Worm (Caenorhabditis elegans): ENCODE results near the gene F17C8.7.
A peak's percentile ranks its signal among the peaks of the same experiment; 100 is the strongest.

The F17C8.7 gene

DNA sequence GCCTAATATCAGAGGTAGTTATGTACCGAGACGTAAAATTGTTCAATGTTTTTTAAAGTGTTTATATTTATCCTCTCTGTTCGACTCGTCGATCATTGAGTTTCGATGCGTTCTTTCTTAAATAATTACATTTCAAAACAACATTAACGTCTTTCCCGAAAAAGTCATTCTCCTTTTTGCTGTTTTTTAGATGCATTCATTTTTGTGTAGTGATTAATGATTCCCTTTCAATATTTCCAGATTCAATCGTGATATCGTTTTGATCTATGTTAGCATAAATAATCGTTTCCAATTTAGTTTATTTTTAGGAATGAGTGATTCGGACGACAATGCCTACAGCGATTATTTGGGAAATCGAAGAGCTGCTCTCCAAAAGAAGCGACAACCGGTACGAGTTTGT is 41.8 kb upstream of the F17C8.7 start, which contains the start of gene T04A8.8:
TSS of gene T04A8.8 (plus strand) at position 301 of the 400 bp plus-strand sequence.
- no peak for TF ChIP-seq hlh-30 (tag; optimal IDR thresholded peaks at IDR 0.05; ENCODE audit: insufficient read depth)
- TF ChIP-seq F10B5.3 (tag; optimal IDR thresholded peaks at IDR 0.05), result no peak
- TF ChIP-seq spr-1 (tag; optimal IDR thresholded peaks at IDR 0.05), result no peak
- no peak for TF ChIP-seq lsy-2 (tag; optimal IDR thresholded peaks at IDR 0.05)
- no peak for TF ChIP-seq nhr-28 (tag; optimal IDR thresholded peaks at IDR 0.05)
- no peak for TF ChIP-seq nhr-41 (GFP tag; IDR thresholded peaks at IDR 0.05)
- no peak for TF ChIP-seq zfp-2 (tag; optimal IDR thresholded peaks at IDR 0.05)
- TF ChIP-seq saeg-2 (GFP tag; IDR thresholded peaks at IDR 0.05), result no peak
- TF ChIP-seq lin-1 (GFP tag; IDR thresholded peaks at IDR 0.05), result no peak
- TF ChIP-seq attf-4 (tag; optimal IDR thresholded peaks at IDR 0.05), result no peak
- no peak for TF ChIP-seq unc-62 (GFP tag; optimal IDR thresholded peaks at IDR 0.05 in 1 of 2)
- TF ChIP-seq unc-62 (tag; optimal IDR thresholded peaks at IDR 0.05), result no peak

DNA sequence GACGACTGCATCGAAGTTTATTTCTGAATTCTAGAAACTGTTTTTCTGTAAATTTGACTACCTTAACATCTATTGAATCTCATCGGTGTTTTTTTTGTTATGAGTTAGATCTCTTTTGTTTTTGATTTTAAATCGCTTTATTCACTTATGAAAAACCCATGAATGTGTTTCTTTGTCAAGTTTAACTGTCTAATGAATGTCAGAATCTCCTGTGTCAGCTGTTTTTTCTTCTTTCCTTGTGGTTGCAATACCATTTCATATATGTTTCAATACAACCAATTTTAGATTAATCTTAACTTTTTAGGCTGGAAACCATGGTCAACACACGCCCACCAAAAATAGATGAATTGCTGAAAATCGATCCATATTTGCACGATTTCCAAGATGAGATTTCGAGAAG is 40.5 kb upstream of the F17C8.7 start, which contains the start of gene T04A8.7:
TSS of gene T04A8.7 (plus strand) at position 301 of the 400 bp plus-strand sequence.
- TF ChIP-seq nhr-28 (tag; optimal IDR thresholded peaks at IDR 0.05), result no peak
- no peak for TF ChIP-seq arid-1 (GFP tag; conservative IDR thresholded peaks at IDR 0.05)
- peak in 1 of 2 experiments; percentile 67 for TF ChIP-seq unc-62 (GFP tag; optimal IDR thresholded peaks at IDR 0.05 in 1 of 2)
- TF ChIP-seq unc-62 (tag; optimal IDR thresholded peaks at IDR 0.05), result no peak
- TF ChIP-seq ama-1 (optimal IDR thresholded peaks at IDR 0.05), result peak; percentile 59
- TF ChIP-seq nhr-111 (GFP tag; optimal IDR thresholded peaks at IDR 0.05), result no peak
- TF ChIP-seq nhr-25 (tag; optimal IDR thresholded peaks at IDR 0.05; ENCODE audit: borderline replicate concordance, insufficient read depth), result no peak
- no peak for TF ChIP-seq mxl-2 (GFP tag; conservative IDR thresholded peaks at IDR 0.05)
- no peak for TF ChIP-seq zip-11 (GFP tag; IDR thresholded peaks at IDR 0.05)

DNA sequence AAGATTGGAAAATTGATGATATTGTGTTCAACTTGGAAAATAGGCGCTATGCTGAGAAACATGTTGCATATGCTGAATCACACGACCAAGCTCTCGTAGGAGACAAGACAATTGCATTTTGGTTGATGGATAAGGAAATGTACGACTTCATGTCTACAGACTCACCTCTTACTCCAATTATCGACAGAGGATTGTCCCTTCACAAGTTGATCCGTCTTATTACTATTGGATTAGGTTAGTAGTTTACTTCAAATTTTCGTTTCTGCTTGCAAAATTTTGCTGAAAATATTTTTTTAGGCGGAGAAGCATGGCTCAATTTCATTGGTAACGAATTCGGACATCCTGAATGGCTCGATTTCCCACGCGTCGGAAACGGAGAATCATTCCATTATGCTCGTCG is 38.6 kb upstream of the F17C8.7 start:
- TF ChIP-seq unc-62 (GFP tag; optimal IDR thresholded peaks at IDR 0.05 in 1 of 2) (peak in 1 of 2 experiments; percentile 92), unc-62 (tag; optimal IDR thresholded peaks at IDR 0.05) (no peak), zip-2 (tag; optimal IDR thresholded peaks at IDR 0.05) (no peak), nhr-76 (tag; optimal IDR thresholded peaks at IDR 0.05) (no peak)

DNA sequence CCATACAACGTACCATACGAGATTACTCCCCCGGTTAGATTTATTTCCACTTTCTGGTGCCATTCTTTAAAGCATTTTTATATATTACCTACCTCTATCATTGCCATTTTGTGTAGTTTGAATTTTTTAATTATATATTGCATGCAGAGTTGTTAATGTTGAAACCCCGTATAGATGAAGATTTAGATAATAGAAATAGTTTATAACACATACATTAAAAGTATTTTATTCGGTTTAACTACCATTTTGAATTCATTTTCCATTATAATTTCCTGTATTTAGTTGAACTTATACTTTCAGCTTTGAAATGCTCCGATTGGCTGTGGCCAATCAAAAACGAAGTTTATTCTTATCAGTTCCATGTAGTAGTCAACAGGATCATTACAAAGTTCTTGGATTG is 37.7 kb upstream of the F17C8.7 start, which contains the start of gene dnj-18:
TSS of gene dnj-18 (plus strand) at position 301 of the 400 bp plus-strand sequence.
- TF ChIP-seq ceh-28 (tag; optimal IDR thresholded peaks at IDR 0.05), result no peak
- TF ChIP-seq zip-11 (GFP tag; IDR thresholded peaks at IDR 0.05), result no peak
- no peak for TF ChIP-seq daf-16 (GFP tag; optimal IDR thresholded peaks at IDR 0.05)
- peak; percentile 11 for TF ChIP-seq daf-16 (tag; optimal IDR thresholded peaks at IDR 0.05)

DNA sequence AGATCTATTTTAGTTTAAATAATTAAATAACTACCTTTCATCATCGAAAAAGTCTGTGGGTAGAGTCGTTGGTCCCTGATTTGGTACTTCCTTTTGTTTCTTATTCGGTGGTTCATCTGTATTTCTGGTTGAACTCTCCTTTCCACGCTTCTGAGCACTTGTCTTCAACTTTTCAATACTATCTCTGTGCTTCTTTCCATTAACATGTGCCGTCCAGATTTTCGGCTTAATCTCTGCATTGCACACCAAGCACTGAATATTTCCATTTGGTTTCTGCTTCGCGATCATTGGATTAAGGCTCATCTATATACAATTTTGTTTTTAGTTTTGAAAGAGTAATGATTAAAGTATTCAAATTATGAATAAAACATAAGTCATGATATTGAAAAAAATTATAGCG is 35.6 kb upstream of the F17C8.7 start, which contains the start of gene sel-13:
TSS of gene sel-13 (minus strand) at position 303 of the 400 bp plus-strand sequence.
- TF ChIP-seq lin-13 (GFP tag; optimal IDR thresholded peaks at IDR 0.05) (no peak), aha-1 (tag) (peak; percentile 93)

DNA sequence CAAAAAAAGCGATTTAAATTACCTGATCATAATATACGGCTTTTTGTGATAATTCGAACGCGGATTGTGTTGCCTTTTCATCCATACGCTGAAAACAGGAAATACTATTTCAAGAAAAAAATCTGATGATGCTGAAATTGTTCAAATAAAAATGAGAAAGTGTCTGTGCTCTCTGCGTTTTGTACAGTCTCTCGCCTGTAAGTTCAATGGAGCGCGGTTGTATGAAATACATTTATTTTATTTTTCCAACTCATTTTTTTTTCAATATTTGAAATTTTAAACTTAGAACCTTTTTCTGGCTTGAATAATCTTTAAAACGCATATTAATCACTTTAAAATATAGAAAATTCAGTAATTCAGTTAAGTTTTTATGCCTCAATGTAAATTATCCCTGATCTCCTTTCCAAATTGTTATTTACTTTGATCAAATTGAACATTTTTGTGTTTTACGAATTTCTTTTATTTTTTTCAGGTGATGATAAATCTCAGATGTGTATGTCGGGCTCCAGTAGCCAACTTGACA is 31.6 kb upstream of the F17C8.7 start, which contains the start of the genes clp-2 and mrpl-16:
TSS of gene clp-2 (minus strand) at position 94 of the 523 bp plus-strand sequence.
TSS of gene mrpl-16 (plus strand) at position 473 of the 523 bp plus-strand sequence.
- TF ChIP-seq tag-97 (GFP tag; IDR thresholded peaks at IDR 0.05) (no peak), spr-1 (tag; optimal IDR thresholded peaks at IDR 0.05) (no peak), fkh-10 (GFP tag; optimal IDR thresholded peaks at IDR 0.05) (no peak), rbr-2 (tag; optimal IDR thresholded peaks at IDR 0.05) (no peak), jun-1 (tag; optimal IDR thresholded peaks at IDR 0.05) (no peak), aha-1 (tag) (peak; percentile 33), arid-1 (GFP tag; conservative IDR thresholded peaks at IDR 0.05) (no peak), ceh-44 (GFP tag; IDR thresholded peaks at IDR 0.05) (no peak), duxl-1 (tag; optimal IDR thresholded peaks at IDR 0.05; ENCODE audit: poor library complexity) (no peak), zip-2 (tag; optimal IDR thresholded peaks at IDR 0.05) (no peak), php-3 (GFP tag; IDR thresholded peaks at IDR 0.05) (no peak), nhr-77 (tag; optimal IDR thresholded peaks at IDR 0.05) (no peak), zfp-3 (GFP tag; conservative IDR thresholded peaks at IDR 0.05) (no peak), mxl-3 (GFP tag; optimal IDR thresholded peaks at IDR 0.05) (no peak), F49E8.2 (tag; optimal IDR thresholded peaks at IDR 0.05; ENCODE audit: borderline replicate concordance) (no peak), hif-1 (tag; optimal IDR thresholded peaks at IDR 0.05) (no peak), nhr-28 (tag; optimal IDR thresholded peaks at IDR 0.05) (peak; percentile 2), fos-1 (tag; optimal IDR thresholded peaks at IDR 0.05) (no peak), unc-62 (GFP tag; optimal IDR thresholded peaks at IDR 0.05 in 1 of 2) (no peak), unc-62 (tag; optimal IDR thresholded peaks at IDR 0.05) (no peak), nhr-76 (tag; optimal IDR thresholded peaks at IDR 0.05) (no peak), unc-130 (GFP tag; optimal IDR thresholded peaks at IDR 0.05) (no peak), daf-16 (GFP tag; optimal IDR thresholded peaks at IDR 0.05) (no peak), daf-16 (tag; optimal IDR thresholded peaks at IDR 0.05) (no peak), egl-27 (tag; optimal IDR thresholded peaks at IDR 0.05) (no peak)
